Worm (Caenorhabditis elegans) whole organism, young adult: ENCODE measurements around the gene tbc-6.

Experiments used
- B0019.2 ChIP-seq: fragments of 200-800 bp; sonication (Bioruptor generic); conservative IDR thresholded peaks from 2 replicates; pipeline ENCODE4 v1.3.6; 2022; ENCODE audit warnings: missing genetic modification reagents, missing genetic modification characterization, missing compliant biosample characterization
- D2030.7 ChIP-seq: fragments of 200-800 bp; sonication (Bioruptor generic); IDR thresholded peaks from 2 replicates; pipeline ENCODE4 v1.3.6; 2022; ENCODE audit warnings: missing genetic modification reagents, missing genetic modification characterization, missing compliant biosample characterization
- F23B12.7 ChIP-seq: sonication (generic microtip); optimal IDR thresholded peaks from 2 replicates; lab custom pipeline; 2017; ENCODE audit warnings: missing genetic modification characterization, mild to moderate bottlenecking, missing compliant biosample characterization, antibody characterized with exemption, moderate library complexity; ENCODE audit not compliant: insufficient read depth
- F37B4.10 ChIP-seq: fragments of 200-800 bp; sonication (Bioruptor generic); IDR thresholded peaks from 2 replicates; pipeline ENCODE4 v1.3.6; 2022; ENCODE audit warnings: missing genetic modification characterization, missing compliant biosample characterization
- F52B5.7 ChIP-seq: sonication (generic microtip); optimal IDR thresholded peaks from 2 replicates; lab custom pipeline; 2016; ENCODE audit warnings: mild to moderate bottlenecking, missing genetic modification characterization, missing compliant biosample characterization
- K11D2.4 ChIP-seq: fragments of 200-800 bp; sonication (Bioruptor generic); IDR thresholded peaks from 2 replicates; pipeline ENCODE4 v1.3.6; 2022; ENCODE audit warnings: missing genetic modification reagents, missing genetic modification characterization, missing compliant biosample characterization
- Y53F4B.3 ChIP-seq: fragments of 200-800 bp; sonication (Bioruptor generic); IDR thresholded peaks from 2 replicates; pipeline ENCODE4 v1.3.6; 2022; ENCODE audit warnings: missing genetic modification reagents, missing genetic modification characterization, missing compliant biosample characterization
- Y53G8AR.9 ChIP-seq: fragments of 200-800 bp; sonication (Bioruptor generic); conservative IDR thresholded peaks from 2 replicates; pipeline ENCODE4 v1.3.6; 2022; ENCODE audit warnings: missing genetic modification reagents, missing genetic modification characterization, missing compliant biosample characterization
- Y56A3A.18 ChIP-seq: fragments of 200-800 bp; sonication (Bioruptor generic); IDR thresholded peaks from 2 replicates; pipeline ENCODE4 v1.3.6; 2022; ENCODE audit warnings: missing genetic modification reagents, missing genetic modification characterization, missing compliant biosample characterization
- Y95B8A.8 ChIP-seq: fragments of 200-800 bp; sonication (Bioruptor generic); IDR thresholded peaks from 2 replicates; pipeline ENCODE4 v1.3.6; 2022; ENCODE audit warnings: missing genetic modification reagents, missing genetic modification characterization, missing compliant biosample characterization
- ama-1 ChIP-seq, 3 experiments: fragments of 150-350 bp in 1 of 3; sonication (generic microtip) in 2 of 3; optimal IDR thresholded peaks; 2 replicates each; lab custom pipeline; 2014 to 2018; ENCODE audit warnings: missing biosample characterization in 2 of 3, missing genetic modification characterization in 2 of 3, missing genetic modification reagents in 2 of 3
- attf-3 ChIP-seq: fragments of 200-800 bp; sonication (Bioruptor generic); conservative IDR thresholded peaks from 2 replicates; pipeline ENCODE4 v1.3.6; 2022; ENCODE audit warnings: missing genetic modification reagents, missing genetic modification characterization, missing compliant biosample characterization
- attf-6 ChIP-seq: fragments of 200-800 bp; sonication (Bioruptor generic); IDR thresholded peaks from 2 replicates; pipeline ENCODE4 v1.3.6; 2022; ENCODE audit warnings: missing genetic modification reagents, missing genetic modification characterization, missing compliant biosample characterization
- bed-1 ChIP-seq: fragments of 200-800 bp; sonication (Bioruptor generic); IDR thresholded peaks from 2 replicates; pipeline ENCODE4 v1.3.6; 2022; ENCODE audit warnings: missing genetic modification reagents, missing genetic modification characterization, missing compliant biosample characterization
- ccch-3 ChIP-seq: fragments of 200-800 bp; sonication (Bioruptor generic); optimal IDR thresholded peaks from 2 replicates; lab custom pipeline; 2018; ENCODE audit warnings: mild to moderate bottlenecking, missing genetic modification characterization, missing compliant biosample characterization
- cebp-1 ChIP-seq, 2 experiments: fragments of 200-800 bp in 1 of 2; sonication (Bioruptor generic) in 1 of 2; sonication (generic microtip) in 1 of 2; IDR thresholded peaks in 1 of 2; optimal IDR thresholded peaks in 1 of 2; 2 replicates each; pipeline versions ENCODE4 v1.3.6 to Lab custom; 2017 to 2022; ENCODE audit warnings: missing compliant biosample characterization in 2 of 2, missing genetic modification characterization in 2 of 2, mild to moderate bottlenecking in 1 of 2, missing genetic modification reagents in 1 of 2, moderate library complexity in 1 of 2
- cebp-2 ChIP-seq: fragments of 200-800 bp; sonication (Bioruptor generic); IDR thresholded peaks from 2 replicates; pipeline ENCODE4 v1.3.6; 2022; ENCODE audit warnings: missing genetic modification characterization, missing compliant biosample characterization
- ceh-27 ChIP-seq: fragments of 200-800 bp; sonication (Bioruptor generic); optimal IDR thresholded peaks from 2 replicates; lab custom pipeline; 2018; ENCODE audit warnings: mild to moderate bottlenecking, missing genetic modification characterization, moderate library complexity, missing compliant biosample characterization
- ceh-40 ChIP-seq: fragments of 200-800 bp; sonication (Bioruptor generic); IDR thresholded peaks from 2 replicates; pipeline ENCODE4 v1.3.6; 2022; ENCODE audit warnings: missing genetic modification characterization, missing compliant biosample characterization
- ceh-79 ChIP-seq: sonication (generic microtip); optimal IDR thresholded peaks from 2 replicates; lab custom pipeline; 2017; ENCODE audit warnings: mild to moderate bottlenecking, missing genetic modification characterization, missing compliant biosample characterization
- dox-1 ChIP-seq: fragments of 200-800 bp; sonication (Bioruptor generic); IDR thresholded peaks from 2 replicates; pipeline ENCODE4 v1.3.6; 2022; ENCODE audit warnings: missing genetic modification reagents, missing genetic modification characterization, missing compliant biosample characterization
- egl-44 ChIP-seq: fragments of 200-800 bp; sonication (Bioruptor generic); IDR thresholded peaks from 2 replicates; pipeline ENCODE4 v1.3.6; 2022; ENCODE audit warnings: missing genetic modification reagents, missing genetic modification characterization, missing compliant biosample characterization
- fkh-3 ChIP-seq: sonication (generic microtip); optimal IDR thresholded peaks from 2 replicates; lab custom pipeline; 2016; ENCODE audit warnings: mild to moderate bottlenecking, missing genetic modification characterization, missing compliant biosample characterization
- hrde-1 ChIP-seq: sonication (generic microtip); optimal IDR thresholded peaks from 2 replicates; lab custom pipeline; 2016; ENCODE audit warnings: missing genetic modification characterization, mild to moderate bottlenecking, missing compliant biosample characterization, moderate library complexity, missing genotype, missing genetic modification reagents, borderline replicate concordance
- let-526 ChIP-seq: fragments of 200-800 bp; sonication (Bioruptor generic); IDR thresholded peaks from 2 replicates; pipeline ENCODE4 v1.3.6; 2022; ENCODE audit warnings: missing genetic modification reagents, missing genetic modification characterization, missing compliant biosample characterization
- let-607 ChIP-seq, 2 experiments: fragments of 200-800 bp in 1 of 2; sonication (Bioruptor generic) in 1 of 2; sonication (generic microtip) in 1 of 2; optimal IDR thresholded peaks; 2 replicates each; lab custom pipeline; 2016 to 2018; ENCODE audit warnings: mild to moderate bottlenecking in 2 of 2, missing compliant biosample characterization in 2 of 2, missing genetic modification characterization in 2 of 2, moderate library complexity in 2 of 2, missing genotype in 1 of 2
- lin-40 ChIP-seq: sonication (generic microtip); optimal IDR thresholded peaks from 2 replicates; lab custom pipeline; 2016; ENCODE audit warnings: missing genetic modification characterization, mild to moderate bottlenecking, missing compliant biosample characterization, missing genotype, missing genetic modification reagents
- lir-1 ChIP-seq: fragments of 200-800 bp; sonication (Bioruptor generic); conservative IDR thresholded peaks from 2 replicates; pipeline ENCODE4 v1.3.6; 2022; ENCODE audit warnings: missing genetic modification reagents, missing genetic modification characterization, missing compliant biosample characterization
- lsl-1 ChIP-seq: fragments of 200-800 bp; sonication (Bioruptor generic); optimal IDR thresholded peaks from 2 replicates; lab custom pipeline; 2018; ENCODE audit warnings: mild to moderate bottlenecking, missing genetic modification characterization, moderate library complexity, missing compliant biosample characterization
- mel-28 ChIP-seq: sonication (generic microtip); optimal IDR thresholded peaks from 2 replicates; lab custom pipeline; 2016; ENCODE audit warnings: borderline replicate concordance, mild to moderate bottlenecking, missing genetic modification characterization, missing compliant biosample characterization
- mxl-1 ChIP-seq: sonication (generic microtip); optimal IDR thresholded peaks from 2 replicates; lab custom pipeline; 2016; ENCODE audit warnings: missing genetic modification characterization, missing compliant biosample characterization
- nfyb-1 ChIP-seq: fragments of 200-800 bp; sonication (Bioruptor generic); IDR thresholded peaks from 2 replicates; pipeline ENCODE4 v1.3.6; 2022; ENCODE audit warnings: missing genetic modification reagents, missing genetic modification characterization, missing compliant biosample characterization
- nhr-179 ChIP-seq: sonication (generic microtip); optimal IDR thresholded peaks from 2 replicates; lab custom pipeline; 2016; ENCODE audit warnings: mild to moderate bottlenecking, missing genetic modification characterization, missing compliant biosample characterization
- nhr-90 ChIP-seq: sonication (generic microtip); optimal IDR thresholded peaks from 2 replicates; lab custom pipeline; 2016; ENCODE audit warnings: missing genotype, mild to moderate bottlenecking, missing genetic modification characterization, missing compliant biosample characterization
- rec-8 ChIP-seq, 2 experiments: sonication (generic microtip); optimal IDR thresholded peaks; 2 replicates each; lab custom pipeline; 2016; ENCODE audit warnings: mild to moderate bottlenecking in 2 of 2, missing genetic modification characterization in 2 of 2, missing genetic modification reagents in 2 of 2, missing genotype in 2 of 2, missing biosample characterization in 1 of 2, missing compliant biosample characterization in 1 of 2, moderate library complexity in 1 of 2
- snpc-1.1 ChIP-seq: sonication (generic microtip); optimal IDR thresholded peaks from 2 replicates; lab custom pipeline; 2017; ENCODE audit warnings: missing genetic modification characterization, mild to moderate bottlenecking, missing compliant biosample characterization, antibody characterized with exemption, moderate library complexity, missing genotype, missing genetic modification reagents; ENCODE audit not compliant: insufficient read depth
- snpc-1.3 ChIP-seq: sonication (generic microtip); optimal IDR thresholded peaks from 2 replicates; lab custom pipeline; 2017; ENCODE audit warnings: missing genetic modification characterization, mild to moderate bottlenecking, missing compliant biosample characterization, antibody characterized with exemption, moderate library complexity, missing genotype, missing genetic modification reagents; ENCODE audit not compliant: insufficient read depth
- unc-62 ChIP-seq: fragments of 150-350 bp; optimal IDR thresholded peaks from 2 replicates; lab custom pipeline; 2014; ENCODE audit warnings: missing biosample characterization, missing genetic modification reagents, missing genetic modification characterization
- xnd-1 ChIP-seq: sonication (generic microtip); optimal IDR thresholded peaks from 2 replicates; lab custom pipeline; 2016; ENCODE audit warnings: missing genotype, missing genetic modification reagents, missing genetic modification characterization, missing compliant biosample characterization
- ztf-26 ChIP-seq: sonication (generic microtip); optimal IDR thresholded peaks from 2 replicates; lab custom pipeline; 2017; ENCODE audit warnings: missing genetic modification characterization, missing compliant biosample characterization
- ztf-28 ChIP-seq: fragments of 200-800 bp; sonication (Bioruptor generic); IDR thresholded peaks from 2 replicates; pipeline ENCODE4 v1.3.6; 2022; ENCODE audit warnings: missing genetic modification reagents, missing genetic modification characterization, missing compliant biosample characterization
- ztf-6 ChIP-seq: fragments of 200-800 bp; sonication (Bioruptor generic); IDR thresholded peaks from 2 replicates; pipeline ENCODE4 v1.3.6; 2022; ENCODE audit warnings: missing genetic modification reagents, missing genetic modification characterization, missing compliant biosample characterization

The tbc-6 gene

DNA sequence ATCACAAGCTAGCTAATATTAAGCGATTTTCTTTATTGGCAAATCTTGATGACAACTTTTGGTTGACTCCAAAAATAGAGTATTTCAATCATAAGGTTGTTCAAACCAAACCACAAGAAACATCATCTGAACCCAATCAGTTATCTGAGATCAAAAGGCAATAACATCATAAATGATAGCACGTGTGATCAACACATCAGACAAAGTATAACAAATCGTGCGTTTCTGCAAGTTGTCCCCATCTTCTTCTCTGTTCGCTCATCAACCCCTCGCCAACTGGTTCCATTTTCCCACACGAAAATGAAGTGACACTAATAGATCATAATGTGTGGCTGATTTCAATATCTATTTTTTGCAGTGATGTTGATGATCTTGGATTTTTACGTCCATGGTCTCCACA is 1.4 kb downstream of the tbc-6 start (continued):
- TF ChIP-seq cebp-1 (GFP tag; IDR thresholded peaks at IDR 0.05; lab: Robert Waterston, UW) (no peak), cebp-1 (tag; optimal IDR thresholded peaks at IDR 0.05; lab: Kevin White, UChicago) (peak; percentile 16), bed-1 (GFP tag; lab: Robert Waterston, UW) (no peak), D2030.7 (no peak), snpc-1.1 (tag; lab: Kevin White, UChicago) (no peak), ceh-40 (GFP tag; lab: Robert Waterston, UW) (no peak), K11D2.4 (peak; percentile 54; the same call in 1 of the 2 replicates), ama-1 (optimal IDR thresholded peaks at IDR 0.05; lab: Kevin White, UChicago) (no peak), ama-1 (GFP tag; optimal IDR thresholded peaks at IDR 0.05; lab: Kevin White, UChicago) (no peak), snpc-1.3 (tag; lab: Kevin White, UChicago) (no peak), B0019.2 (GFP tag; lab: Robert Waterston, UW) (no peak), lin-40 (tag; lab: Kevin White, UChicago) (peak; percentile 27), nhr-90 (no peak), nhr-179 (tag; lab: Kevin White, UChicago) (no peak), F23B12.7 (no peak), hrde-1 (tag; lab: Kevin White, UChicago) (no peak), nfyb-1 (GFP tag; lab: Robert Waterston, UW) (no peak), fkh-3 (no peak)
- TF ChIP-seq, all 124 proteins: peak for 9

DNA sequence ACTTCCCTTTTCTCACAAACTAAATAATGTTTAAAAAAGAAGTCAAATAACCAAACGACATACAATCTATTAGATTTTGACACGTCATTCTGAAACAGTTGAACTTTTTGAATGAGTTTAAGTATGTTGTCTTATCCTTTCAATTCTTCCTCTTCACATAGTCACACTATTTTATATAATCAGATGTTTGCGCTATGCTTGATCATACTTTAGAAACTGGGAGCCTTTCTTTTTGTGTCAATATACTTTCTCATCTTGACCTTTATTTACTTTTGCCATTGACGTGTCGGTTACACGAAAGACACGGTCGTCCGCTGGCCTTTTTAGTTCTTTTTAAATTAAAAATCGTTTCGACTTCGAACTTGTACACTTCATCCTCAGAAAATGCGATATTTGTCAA is 4.0 kb downstream of the tbc-6 start, which contains the start of gene C04A2.15:
Gene C04A2.15 (plus strand): TSS at position 299 of the 400 bp plus-strand sequence.
- TF ChIP-seq attf-6 (no peak), let-607 (tag; optimal IDR thresholded peaks at IDR 0.05; lab: Kevin White, UChicago) (no peak), attf-3 (GFP tag; lab: Robert Waterston, UW) (no peak), unc-62 (no peak), ztf-26 (tag; lab: Kevin White, UChicago) (no peak), ccch-3 (GFP tag; lab: Kevin White, UChicago) (no peak), cebp-2 (GFP tag; lab: Robert Waterston, UW) (no peak), lir-1 (no peak), mel-28 (no peak)

DNA sequence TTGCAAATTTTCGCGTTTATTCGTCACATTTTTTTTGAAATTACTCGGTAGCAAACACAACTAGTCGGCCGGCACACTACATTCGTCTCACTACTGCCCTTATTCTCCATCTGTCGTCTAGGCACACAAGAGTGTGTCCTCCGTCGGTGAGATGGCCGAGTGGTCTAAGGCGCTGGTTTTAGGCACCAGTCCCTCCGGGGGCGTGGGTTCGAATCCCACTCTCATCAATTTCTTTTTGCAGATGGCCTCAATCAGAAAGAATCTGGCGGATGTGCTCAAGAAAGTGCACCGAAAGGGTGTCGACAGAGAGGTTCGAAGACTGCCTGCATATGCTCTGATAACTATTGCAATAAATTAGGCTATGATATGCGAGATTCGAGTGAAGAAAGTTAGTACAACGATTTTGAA is 5.1 kb downstream of the tbc-6 start:
- no peak for TF ChIP-seq cebp-2 (GFP tag; lab: Robert Waterston, UW)
- TF ChIP-seq F37B4.10 (GFP tag; lab: Robert Waterston, UW): 0 out of 2 replicates have a peak, but pooled peaks have one; percentile 55
- TF ChIP-seq ztf-6: 0 out of 2 replicates have a peak, but pooled peaks have one; percentile 30
- no peak for TF ChIP-seq nhr-179 (tag; lab: Kevin White, UChicago)
- TF ChIP-seq rec-8 (tag; optimal IDR thresholded peaks at IDR 0.05; lab: Kevin White, UChicago): peak; percentile 10 to 26
- TF ChIP-seq Y95B8A.8 (GFP tag; lab: Robert Waterston, UW): no peak
- 0 out of 2 replicates have a peak, but pooled peaks have one; percentile 35 for TF ChIP-seq Y56A3A.18 (GFP tag; lab: Robert Waterston, UW)
- no peak for TF ChIP-seq ama-1 (optimal IDR thresholded peaks at IDR 0.05; lab: Kevin White, UChicago)
- peak; percentile 33 to 87 for TF ChIP-seq ama-1 (GFP tag; optimal IDR thresholded peaks at IDR 0.05; lab: Kevin White, UChicago)
- TF ChIP-seq Y53F4B.3 (GFP tag; lab: Robert Waterston, UW): no peak
- peak; percentile 46; the same call in 1 of the 2 replicates for TF ChIP-seq D2030.7
- 0 out of 2 replicates have a peak, but pooled peaks have one; percentile 41 for TF ChIP-seq Y53G8AR.9 (GFP tag; lab: Robert Waterston, UW)
- peak in 1 of 2 experiments; percentile 27 for TF ChIP-seq let-607 (tag; optimal IDR thresholded peaks at IDR 0.05; lab: Kevin White, UChicago)
- no peak for TF ChIP-seq cebp-1 (GFP tag; IDR thresholded peaks at IDR 0.05; lab: Robert Waterston, UW)
- peak; percentile 72 for TF ChIP-seq cebp-1 (tag; optimal IDR thresholded peaks at IDR 0.05; lab: Kevin White, UChicago)
- TF ChIP-seq ceh-27: peak; percentile 65
- no peak for TF ChIP-seq let-526 (GFP tag; lab: Robert Waterston, UW)
- TF ChIP-seq xnd-1: peak; percentile 2
- 0 out of 2 replicates have a peak, but pooled peaks have one; percentile 49 for TF ChIP-seq ztf-28 (GFP tag; lab: Robert Waterston, UW)
- no peak for TF ChIP-seq ceh-79 (tag; lab: Kevin White, UChicago)
- TF ChIP-seq dox-1 (GFP tag; lab: Robert Waterston, UW): peak; percentile 88
- TF ChIP-seq hrde-1 (tag; lab: Kevin White, UChicago): peak; percentile 48
- TF ChIP-seq mel-28: no peak
- peak; percentile 35 for TF ChIP-seq mxl-1 (tag; lab: Kevin White, UChicago)
- no peak for TF ChIP-seq unc-62
- peak; percentile 74 for TF ChIP-seq F52B5.7 (tag; lab: Kevin White, UChicago)
- TF ChIP-seq lsl-1 (GFP tag; lab: Kevin White, UChicago): peak; percentile 48
- no peak for TF ChIP-seq egl-44
